Worm (Caenorhabditis elegans) whole organism, early embryonic: ENCODE data around the gene cest-24.

Experiments used
- F13C5.2 ChIP-seq: sonication (generic microtip); optimal IDR thresholded peaks from 2 replicates; lab custom pipeline; 2017; ENCODE audit warnings: mild to moderate bottlenecking, missing genetic modification characterization, inconsistent platforms, missing compliant biosample characterization
- aly-1 ChIP-seq: sonication (generic microtip); optimal IDR thresholded peaks from 2 replicates; lab custom pipeline; 2016; ENCODE audit warnings: missing genetic modification characterization, missing compliant biosample characterization
- ama-1 ChIP-seq: fragments of 150-350 bp; optimal IDR thresholded peaks from 2 replicates; lab custom pipeline; 2014
- ceh-13 ChIP-seq: fragments of 200-800 bp; sonication (Bioruptor generic); optimal IDR thresholded peaks from 2 replicates; lab custom pipeline; 2018; ENCODE audit warnings: mild to moderate bottlenecking, missing genetic modification characterization, missing compliant biosample characterization
- ceh-36 ChIP-seq: sonication (generic microtip); optimal IDR thresholded peaks from 2 replicates; lab custom pipeline; 2016; ENCODE audit warnings: missing genetic modification characterization, inconsistent platforms, missing compliant biosample characterization
- ets-7 ChIP-seq: sonication (generic microtip); optimal IDR thresholded peaks from 2 replicates; lab custom pipeline; 2016; ENCODE audit warnings: missing genotype, missing genetic modification characterization, missing compliant biosample characterization
- flt-1 ChIP-seq: fragments of 200-800 bp; sonication (Bioruptor generic); IDR thresholded peaks from 2 replicates; pipeline ENCODE4 v1.3.6; 2022; ENCODE audit warnings: missing genetic modification characterization, missing compliant biosample characterization
- hmbx-1 ChIP-seq: sonication (generic microtip); optimal IDR thresholded peaks from 2 replicates; lab custom pipeline; 2016; ENCODE audit warnings: mild to moderate bottlenecking, missing genetic modification characterization, missing compliant biosample characterization
- hnd-1 ChIP-seq: sonication (generic microtip); optimal IDR thresholded peaks from 2 replicates; lab custom pipeline; 2016; ENCODE audit warnings: missing genetic modification characterization, missing compliant biosample characterization
- sea-1 ChIP-seq: fragments of 200-800 bp; sonication (Bioruptor generic); conservative IDR thresholded peaks from 2 replicates; pipeline ENCODE4 v1.3.6; 2022; ENCODE audit warnings: missing genetic modification characterization, missing compliant biosample characterization
- tbx-11 ChIP-seq: fragments of 200-800 bp; sonication (Bioruptor generic); IDR thresholded peaks from 2 replicates; pipeline ENCODE4 v1.3.6; 2022; ENCODE audit warnings: missing genetic modification characterization, missing compliant biosample characterization
- tbx-37 ChIP-seq: fragments of 200-800 bp; sonication (Bioruptor generic); conservative IDR thresholded peaks from 2 replicates; pipeline ENCODE4 v1.3.6; 2022; ENCODE audit warnings: missing genetic modification reagents, missing genetic modification characterization, missing compliant biosample characterization
- tra-4 ChIP-seq: sonication (generic microtip); optimal IDR thresholded peaks from 2 replicates; lab custom pipeline; 2017; ENCODE audit warnings: missing genetic modification characterization, missing compliant biosample characterization

DNA sequence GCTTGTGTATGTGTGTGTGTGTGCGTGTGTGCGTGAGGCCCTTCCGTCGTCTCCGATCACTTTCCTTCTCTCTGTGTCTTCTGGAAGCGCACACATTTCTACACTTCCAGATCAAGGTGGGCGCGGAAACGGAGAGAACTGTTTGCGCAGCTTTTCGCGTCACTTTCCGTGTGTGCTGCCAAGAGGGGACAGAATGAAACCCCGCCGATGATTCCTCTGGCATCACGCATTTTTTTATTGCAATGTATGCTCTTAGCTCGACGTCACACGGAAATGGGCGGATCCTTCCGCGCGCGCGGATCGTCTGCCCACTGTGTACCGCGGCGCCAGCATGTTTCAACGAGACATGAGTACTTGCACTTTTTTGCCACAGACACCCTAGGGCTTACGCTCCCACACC is 38.7 kb downstream of the cest-24 start:
- no peak for TF ChIP-seq ama-1 (lab: Kevin White, UChicago)
- no peak for TF ChIP-seq aly-1 (tag; lab: Kevin White, UChicago)
- TF ChIP-seq tra-4 (tag; lab: Kevin White, UChicago): no peak
- no peak for TF ChIP-seq flt-1
- no peak for TF ChIP-seq ceh-13 (GFP tag; lab: Kevin White, UChicago)
- TF ChIP-seq ceh-36: no peak
- no peak for TF ChIP-seq ets-7 (tag; lab: Kevin White, UChicago)
- no peak for TF ChIP-seq hmbx-1
- TF ChIP-seq tbx-37: no peak
- no peak for TF ChIP-seq F13C5.2 (tag; lab: Kevin White, UChicago)
- TF ChIP-seq sea-1 (GFP tag; lab: Robert Waterston, UW): no peak
- no peak for TF ChIP-seq tbx-11 (GFP tag; lab: Robert Waterston, UW)
- no peak for TF ChIP-seq hnd-1 (tag; lab: Kevin White, UChicago)
